Worm (Caenorhabditis elegans) whole organism, dauer: ENCODE measurements around the gene F11C7.7.

ENCODE experiments used
- unc-62 ChIP-seq: sonication (generic microtip); optimal IDR thresholded peaks from 2 replicates; lab custom pipeline; 2017; ENCODE audit warnings: missing biosample characterization, missing genetic modification reagents, missing genetic modification characterization

The F11C7.7 gene

ce11 chrX:17386130-17386529 is 12.3 kb upstream of the F11C7.7 start:
- no peak for TF ChIP-seq unc-62

- TF ChIP-seq unc-62 = no peak
These were observed 7.9 kb upstream of the F11C7.7 start for ce11 chrX:17390531-17390930.

- no peak for TF ChIP-seq unc-62
These were observed 6.9 kb upstream of the F11C7.7 start, which contains the start of gene F10D7.5 for ce11 chrX:17391515-17391914. Gene F10D7.5, minus strand, starts transcription at chrX:17391615.

- no peak for TF ChIP-seq unc-62
These were observed 6.2 kb upstream of the F11C7.7 start for ce11 chrX:17392182-17392581.

ce11 chrX:17396456-17396855 is 1.9 kb upstream of the F11C7.7 start, which contains the start of the genes vap-1 and F11C7.2:
Gene vap-1, minus strand, starts transcription at chrX:17396556.
Gene F11C7.2, plus strand, starts transcription at chrX:17396814.
- TF ChIP-seq unc-62 = no peak

- TF ChIP-seq unc-62 = no peak
These were observed 2.0 kb downstream of the F11C7.7 start for ce11 chrX:17400425-17400824.

ce11 chrX:17401264-17401663 is 2.9 kb downstream of the F11C7.7 start, which contains the start of gene F11C7.6:
Gene F11C7.6, plus strand, starts transcription at chrX:17401564.
- TF ChIP-seq unc-62 = no peak

- TF ChIP-seq unc-62 = no peak
These were observed 4.7 kb downstream of the F11C7.7 start for ce11 chrX:17403058-17403457.

ce11 chrX:17408855-17409254 is 10.5 kb downstream of the F11C7.7 start:
- TF ChIP-seq unc-62 = no peak

ce11 chrX:17412642-17413041 is 14.2 kb downstream of the F11C7.7 start:
- no peak for TF ChIP-seq unc-62

- TF ChIP-seq unc-62 = no peak
These were observed 15.5 kb downstream of the F11C7.7 start, which contains the start of gene crb-1 for ce11 chrX:17413868-17414267. Gene crb-1, minus strand, starts transcription at chrX:17414014.

ce11 chrX:17417505-17418004 is 19.2 kb downstream of the F11C7.7 start:
- no peak for TF ChIP-seq unc-62

ce11 chrX:17419813-17420584 is 21.6 kb downstream of the F11C7.7 start:
- TF ChIP-seq unc-62 = no peak

ce11 chrX:17420585-17421459 is 22.4 kb downstream of the F11C7.7 start:
- no peak for TF ChIP-seq unc-62

ce11 chrX:17421532-17422078 is 23.2 kb downstream of the F11C7.7 start, which contains the start of gene osm-11:
Gene osm-11, minus strand, starts transcription at chrX:17421582.
- no peak for TF ChIP-seq unc-62

ce11 chrX:17422593-17422992 is 24.2 kb downstream of the F11C7.7 start:
- no peak for TF ChIP-seq unc-62
